Worm (Caenorhabditis elegans) whole organism, L4 larva: ENCODE data around the gene C13F10.1.
A peak's percentile ranks its signal among the peaks of the same experiment; 100 is the strongest.

ENCODE experiments used
- F44E2.7 ChIP-seq: fragments of 200-800 bp; sonication (Bioruptor generic); IDR thresholded peaks from 2 replicates; pipeline ENCODE4 v2.1.2; 2022; ENCODE audit warnings: missing genetic modification characterization, missing compliant biosample characterization
- T20F7.1 ChIP-seq: fragments of 200-800 bp; sonication (Bioruptor generic); optimal IDR thresholded peaks from 2 replicates; lab custom pipeline; 2018; ENCODE audit warnings: mild to moderate bottlenecking, missing genetic modification characterization, missing compliant biosample characterization
- T26A8.4 ChIP-seq: fragments of 200-800 bp; sonication (Bioruptor generic); IDR thresholded peaks from 2 replicates; pipeline ENCODE4 v1.3.6; 2022; ENCODE audit warnings: missing genetic modification characterization, missing compliant biosample characterization
- aha-1 ChIP-seq: fragments of 150-350 bp; peaks from one replicate; lab custom pipeline; 2014; ENCODE audit warnings: missing biosample characterization, missing genetic modification characterization
- aly-2 ChIP-seq: sonication (generic microtip); optimal IDR thresholded peaks from 2 replicates; lab custom pipeline; 2018; ENCODE audit warnings: missing biosample characterization, missing genetic modification characterization
- ama-1 ChIP-seq: fragments of 150-350 bp; optimal IDR thresholded peaks from 2 replicates; lab custom pipeline; 2014; ENCODE audit warnings: inconsistent platforms, mixed read lengths
- arid-1 ChIP-seq: fragments of 200-800 bp; sonication (Bioruptor generic); conservative IDR thresholded peaks from 2 replicates; pipeline ENCODE4 v1.3.6; 2022; ENCODE audit warnings: missing genetic modification reagents, missing genetic modification characterization, missing compliant biosample characterization
- ceh-28 ChIP-seq: fragments of 150-350 bp; optimal IDR thresholded peaks from 2 replicates; lab custom pipeline; 2014; ENCODE audit warnings: missing biosample characterization, missing genetic modification reagents, missing genetic modification characterization
- ceh-82 ChIP-seq: sonication (generic microtip); optimal IDR thresholded peaks from 2 replicates; lab custom pipeline; 2017; ENCODE audit warnings: missing biosample characterization, missing genetic modification characterization
- cey-2 ChIP-seq: sonication (generic microtip); optimal IDR thresholded peaks from 3 replicates; lab custom pipeline; 2017; ENCODE audit warnings: missing genetic modification characterization, mild to moderate bottlenecking, missing compliant biosample characterization, antibody characterized with exemption, borderline replicate concordance; ENCODE audit not compliant: insufficient read depth
- ctbp-1 ChIP-seq: fragments of 200-800 bp; sonication (Bioruptor generic); IDR thresholded peaks from 2 replicates; pipeline ENCODE4 v1.3.6; 2022; ENCODE audit warnings: missing genetic modification reagents, missing genetic modification characterization, missing compliant biosample characterization
- daf-16 ChIP-seq, 3 experiments: sonication (generic microtip); optimal IDR thresholded peaks; 2 replicates each; lab custom pipeline; 2016 to 2017; ENCODE audit warnings: missing genetic modification characterization in 3 of 3, missing genetic modification reagents in 3 of 3, mild to moderate bottlenecking in 2 of 3, missing compliant biosample characterization in 2 of 3, missing biosample characterization in 1 of 3, moderate library complexity in 1 of 3
- daf-8 ChIP-seq: fragments of 200-800 bp; sonication (Bioruptor generic); IDR thresholded peaks from 2 replicates; pipeline ENCODE4 v1.3.6; 2022; ENCODE audit warnings: missing genetic modification characterization, missing compliant biosample characterization
- dmd-9 ChIP-seq: fragments of 200-800 bp; sonication (Bioruptor generic); IDR thresholded peaks from 2 replicates; pipeline ENCODE4 v1.3.6; 2022; ENCODE audit warnings: missing genetic modification reagents, missing genetic modification characterization, missing compliant biosample characterization
- dpl-1 ChIP-seq: fragments of 150-350 bp; optimal IDR thresholded peaks from 2 replicates; lab custom pipeline; 2014; ENCODE audit warnings: missing biosample characterization, missing genetic modification reagents, missing genetic modification characterization
- duxl-1 ChIP-seq: sonication (generic microtip); optimal IDR thresholded peaks from 2 replicates; lab custom pipeline; 2016; ENCODE audit warnings: mild to moderate bottlenecking, missing genetic modification characterization, moderate library complexity, missing compliant biosample characterization; ENCODE audit not compliant: poor library complexity
- dve-1 ChIP-seq: sonication (generic microtip); optimal IDR thresholded peaks from 2 replicates; lab custom pipeline; 2017; ENCODE audit warnings: antibody characterized with exemption, mild to moderate bottlenecking, missing genetic modification characterization, missing compliant biosample characterization; ENCODE audit not compliant: insufficient read depth
- egl-43 ChIP-seq: fragments of 200-800 bp; sonication (Bioruptor generic); IDR thresholded peaks from 2 replicates; pipeline ENCODE4 v1.3.6; 2022; ENCODE audit warnings: missing genetic modification reagents, missing genetic modification characterization, missing compliant biosample characterization
- gei-8 ChIP-seq: fragments of 200-800 bp; sonication (Bioruptor generic); optimal IDR thresholded peaks from 2 replicates; lab custom pipeline; 2018; ENCODE audit warnings: mild to moderate bottlenecking, missing genetic modification characterization, missing compliant biosample characterization
- hif-1 ChIP-seq, 2 experiments: sonication (generic microtip); optimal IDR thresholded peaks; 2 replicates each; lab custom pipeline; 2016 to 2017; ENCODE audit warnings: missing compliant biosample characterization in 2 of 2, missing genetic modification characterization in 2 of 2, missing genetic modification reagents in 2 of 2, missing genotype in 2 of 2, mild to moderate bottlenecking in 1 of 2
- hlh-30 ChIP-seq: sonication (generic microtip); optimal IDR thresholded peaks from 2 replicates; lab custom pipeline; 2017; ENCODE audit warnings: antibody characterized with exemption, mild to moderate bottlenecking, missing genetic modification characterization, missing compliant biosample characterization; ENCODE audit not compliant: insufficient read depth
- lin-29 ChIP-seq: fragments of 200-800 bp; sonication (Bioruptor generic); IDR thresholded peaks from 2 replicates; pipeline ENCODE4 v1.3.6; 2022; ENCODE audit warnings: missing genetic modification reagents, missing genetic modification characterization, missing compliant biosample characterization
- lin-38 ChIP-seq: fragments of 200-800 bp; sonication (Bioruptor generic); IDR thresholded peaks from 2 replicates; pipeline ENCODE4 v1.3.6; 2022; ENCODE audit warnings: missing genetic modification reagents, missing genetic modification characterization, missing compliant biosample characterization
- lin-39 ChIP-seq: fragments of 150-350 bp; optimal IDR thresholded peaks from 2 replicates; lab custom pipeline; 2014; ENCODE audit warnings: missing biosample characterization, missing genetic modification reagents, missing genetic modification characterization
- lir-3 ChIP-seq: sonication (generic microtip); optimal IDR thresholded peaks from 2 replicates; lab custom pipeline; 2016; ENCODE audit warnings: mild to moderate bottlenecking, missing genetic modification characterization, missing compliant biosample characterization
- lsy-2 ChIP-seq, 2 experiments: fragments of 150-350 bp in 1 of 2; sonication (generic microtip) in 1 of 2; optimal IDR thresholded peaks; 2 replicates each; lab custom pipeline; 2014 to 2017; ENCODE audit warnings: missing biosample characterization in 2 of 2, missing genetic modification characterization in 2 of 2
- mdl-1 ChIP-seq, 2 experiments: fragments of 150-350 bp in 1 of 2; sonication (generic microtip) in 1 of 2; optimal IDR thresholded peaks; 2 replicates each; lab custom pipeline; 2014 to 2017; ENCODE audit warnings: missing biosample characterization in 2 of 2, missing genetic modification characterization in 2 of 2
- mep-1 ChIP-seq: fragments of 150-350 bp; sonication (generic microtip); optimal IDR thresholded peaks from 3 replicates; lab custom pipeline; 2014; ENCODE audit warnings: missing biosample characterization, missing genetic modification characterization
- mxl-2 ChIP-seq: fragments of 200-800 bp; sonication (Bioruptor generic); conservative IDR thresholded peaks from 2 replicates; pipeline ENCODE4 v1.3.6; 2022; ENCODE audit warnings: missing genetic modification reagents, missing genetic modification characterization, missing compliant biosample characterization
- mxl-3 ChIP-seq: fragments of 200-800 bp; sonication (Bioruptor generic); optimal IDR thresholded peaks from 2 replicates; lab custom pipeline; 2018; ENCODE audit warnings: mild to moderate bottlenecking, missing genetic modification characterization, missing compliant biosample characterization
- nhr-28 ChIP-seq: fragments of 150-350 bp; optimal IDR thresholded peaks from 2 replicates; lab custom pipeline; 2014; ENCODE audit warnings: missing biosample characterization, missing genetic modification characterization
- nhr-41 ChIP-seq: fragments of 200-800 bp; sonication (Bioruptor generic); IDR thresholded peaks from 2 replicates; pipeline ENCODE4 v1.3.6; 2022; ENCODE audit warnings: missing genetic modification reagents, missing genetic modification characterization, missing compliant biosample characterization
- nhr-42 ChIP-seq: fragments of 200-800 bp; sonication (Bioruptor generic); IDR thresholded peaks from 2 replicates; pipeline ENCODE4 v1.3.6; 2022; ENCODE audit warnings: missing genetic modification characterization, missing compliant biosample characterization
- php-3 ChIP-seq: fragments of 200-800 bp; sonication (Bioruptor generic); IDR thresholded peaks from 2 replicates; pipeline ENCODE4 v1.3.6; 2022; ENCODE audit warnings: missing genetic modification reagents, missing genetic modification characterization, missing compliant biosample characterization
- rbr-2 ChIP-seq: sonication (generic microtip); optimal IDR thresholded peaks from 2 replicates; lab custom pipeline; 2016; ENCODE audit warnings: missing genotype, missing genetic modification characterization, missing compliant biosample characterization
- sdz-12 ChIP-seq: fragments of 200-800 bp; sonication (Bioruptor generic); optimal IDR thresholded peaks from 2 replicates; lab custom pipeline; 2018; ENCODE audit warnings: mild to moderate bottlenecking, missing genetic modification characterization, missing compliant biosample characterization
- skn-1 ChIP-seq: fragments of 150-350 bp; optimal IDR thresholded peaks from 2 replicates; lab custom pipeline; 2014; ENCODE audit warnings: missing biosample characterization, missing genetic modification characterization
- snpc-4 ChIP-seq: fragments of 150-350 bp; optimal IDR thresholded peaks from 2 replicates; lab custom pipeline; 2014; ENCODE audit warnings: missing biosample characterization, missing genetic modification characterization
- unc-130 ChIP-seq: sonication (generic microtip); optimal IDR thresholded peaks from 2 replicates; lab custom pipeline; 2016; ENCODE audit warnings: missing genetic modification reagents, missing genetic modification characterization, missing compliant biosample characterization
- unc-62 ChIP-seq, 3 experiments: fragments of 150-350 bp in 1 of 3; sonication (generic microtip); optimal IDR thresholded peaks in 2 of 3; peaks in 1 of 3; 1 replicate in 1 of 3; 2 replicates in 2 of 3; lab custom pipeline; 2014 to 2017; ENCODE audit warnings: missing biosample characterization in 3 of 3, missing genetic modification characterization in 3 of 3, missing genetic modification reagents in 3 of 3, missing genotype in 1 of 3
- zip-2 ChIP-seq: fragments of 150-350 bp; optimal IDR thresholded peaks from 2 replicates; lab custom pipeline; 2014; ENCODE audit warnings: missing biosample characterization, missing genetic modification characterization

Gene C13F10.1

ce11 chrV:7223152-7223551 lies 726 bp upstream of the C13F10.1 start, which contains the start of gene C13F10.7:
Gene C13F10.7 (minus strand): TSS chrV:7223252.
- TF ChIP-seq ceh-28 (tag; lab: Kevin White, UChicago) (peak; percentile 25), gei-8 (GFP tag; lab: Kevin White, UChicago) (no peak), cey-2 (tag; lab: Kevin White, UChicago) (no peak), daf-16 (GFP tag; optimal IDR thresholded peaks at IDR 0.05; lab: Kevin White, UChicago) (no peak), daf-16 (tag; optimal IDR thresholded peaks at IDR 0.05; lab: Kevin White, UChicago) (no peak), F44E2.7 (no peak), ctbp-1 (no peak)
- TF ChIP-seq, all 104 proteins: peak for 1

DNA sequence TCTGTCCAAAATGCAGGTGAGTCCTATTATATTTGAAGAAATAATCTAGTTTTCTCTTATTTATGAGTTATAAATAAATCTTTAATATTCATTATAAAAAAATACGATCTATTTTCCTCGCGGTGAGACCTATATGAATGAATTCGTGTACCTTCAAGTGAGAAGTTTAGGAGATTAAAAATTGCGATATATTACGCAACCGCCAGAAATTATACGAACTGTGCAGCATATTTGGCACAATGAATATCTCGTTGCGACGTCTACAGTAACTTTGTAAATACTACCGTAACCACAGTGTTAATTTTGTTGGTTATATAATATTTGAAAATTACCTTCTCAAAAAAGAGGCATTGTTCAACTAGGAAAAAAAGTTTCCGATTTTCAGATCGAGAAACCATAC lies 475 bp downstream of the C13F10.1 start:
- no peak for TF ChIP-seq ceh-82 (tag; lab: Kevin White, UChicago)
- TF ChIP-seq unc-62 (GFP tag; optimal IDR thresholded peaks at IDR 0.05 in 1 of 2; lab: Kevin White, UChicago): peak in 1 of 2 experiments; percentile 60
- TF ChIP-seq unc-62 (tag; optimal IDR thresholded peaks at IDR 0.05; lab: Kevin White, UChicago): no peak

- TF ChIP-seq mdl-1 (tag; optimal IDR thresholded peaks at IDR 0.05; lab: Kevin White, UChicago): peak in 1 of 2 experiments; percentile 48
- no peak for TF ChIP-seq dmd-9
- TF ChIP-seq lir-3: no peak
- TF ChIP-seq mxl-3 (GFP tag; lab: Kevin White, UChicago): peak; percentile 25
- TF ChIP-seq T20F7.1 (GFP tag; lab: Kevin White, UChicago): no peak
- no peak for TF ChIP-seq daf-8 (GFP tag; lab: Robert Waterston, UW)
- peak; percentile 20 for TF ChIP-seq nhr-28 (tag; lab: Kevin White, UChicago)
- TF ChIP-seq sdz-12 (GFP tag; lab: Kevin White, UChicago): no peak
These were observed 1.1 kb downstream of the C13F10.1 start, which contains the start of gene fkb-3 for ce11 chrV:7224947-7225346. Gene fkb-3 (plus strand): TSS chrV:7225223.

ce11 chrV:7225894-7226293 lies 2.0 kb downstream of the C13F10.1 start:
- peak; percentile 86 for TF ChIP-seq aha-1 (tag; lab: Kevin White, UChicago)
- no peak for TF ChIP-seq hif-1 (tag; optimal IDR thresholded peaks at IDR 0.05; lab: Kevin White, UChicago)
- TF ChIP-seq arid-1 (GFP tag; lab: Robert Waterston, UW): no peak
- TF ChIP-seq nhr-41 (GFP tag; lab: Robert Waterston, UW): no peak
- no peak for TF ChIP-seq snpc-4 (tag; lab: Kevin White, UChicago)
- peak; percentile 56 for TF ChIP-seq ama-1 (lab: Kevin White, UChicago)
- no peak for TF ChIP-seq cey-2 (tag; lab: Kevin White, UChicago)
- no peak for TF ChIP-seq skn-1 (tag; lab: Kevin White, UChicago)

DNA sequence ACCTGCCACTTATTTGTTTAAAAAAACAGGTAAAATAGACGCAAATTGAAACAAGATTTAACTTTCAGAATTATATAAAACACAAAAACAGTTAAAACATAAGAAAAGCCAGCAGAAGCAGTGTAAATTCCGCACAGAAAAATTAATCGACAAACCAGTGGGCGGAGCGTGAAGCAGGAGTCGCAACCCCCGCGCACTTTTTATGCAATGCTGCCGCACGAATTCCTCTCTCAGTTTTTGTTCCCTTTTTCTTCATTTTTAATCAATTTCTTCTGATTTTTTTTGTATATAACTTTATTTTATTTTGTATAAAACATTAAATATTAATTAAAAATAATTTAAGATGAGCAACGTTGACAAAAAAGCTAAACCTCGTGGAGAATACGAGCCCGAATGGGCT lies 7.0 kb downstream of the C13F10.1 start, which contains the start of the genes gei-6 and krr-1:
TSS of gene gei-6 (minus strand) at position 2 of the 400 bp plus-strand sequence.
TSS of gene krr-1 (plus strand) at position 344 of the 400 bp plus-strand sequence.
- peak; percentile 71 for TF ChIP-seq lin-38 (GFP tag; lab: Robert Waterston, UW)
- no peak for TF ChIP-seq daf-8 (GFP tag; lab: Robert Waterston, UW)
- TF ChIP-seq mep-1 (tag; lab: Kevin White, UChicago): peak; percentile 62
- peak; percentile 11 for TF ChIP-seq hlh-30 (tag; lab: Kevin White, UChicago)
- TF ChIP-seq rbr-2 (tag; lab: Kevin White, UChicago): peak; percentile 25
- TF ChIP-seq nhr-28 (tag; lab: Kevin White, UChicago): no peak
- no peak for TF ChIP-seq mdl-1 (tag; optimal IDR thresholded peaks at IDR 0.05; lab: Kevin White, UChicago)
- peak in 1 of 2 experiments; percentile 57 for TF ChIP-seq lsy-2 (tag; optimal IDR thresholded peaks at IDR 0.05; lab: Kevin White, UChicago)
- TF ChIP-seq arid-1 (GFP tag; lab: Robert Waterston, UW): 0 out of 2 replicates have a peak, but pooled peaks have one; percentile 45
- 0 out of 2 replicates have a peak, but pooled peaks have one; percentile 33 for TF ChIP-seq egl-43 (GFP tag; lab: Robert Waterston, UW)
- TF ChIP-seq daf-16 (GFP tag; optimal IDR thresholded peaks at IDR 0.05; lab: Kevin White, UChicago): no peak
- peak; percentile 24 for TF ChIP-seq daf-16 (tag; optimal IDR thresholded peaks at IDR 0.05; lab: Kevin White, UChicago)
- TF ChIP-seq unc-130 (GFP tag; lab: Kevin White, UChicago): peak; percentile 6
- no peak for TF ChIP-seq T26A8.4 (GFP tag; lab: Robert Waterston, UW)
- no peak for TF ChIP-seq lin-39 (tag; lab: Kevin White, UChicago)
- no peak for TF ChIP-seq nhr-42 (GFP tag; lab: Robert Waterston, UW)
- no peak for TF ChIP-seq lin-29
- TF ChIP-seq zip-2 (tag; lab: Kevin White, UChicago): no peak
- TF ChIP-seq dpl-1 (GFP tag; lab: Kevin White, UChicago): peak; percentile 65
- TF ChIP-seq mxl-2: no peak
- TF ChIP-seq dve-1 (tag; lab: Kevin White, UChicago): peak; percentile 46
- TF ChIP-seq aly-2 (tag; lab: Kevin White, UChicago): no peak
- TF ChIP-seq php-3 (GFP tag; lab: Robert Waterston, UW): no peak
- peak; percentile 28 for TF ChIP-seq duxl-1 (tag; lab: Kevin White, UChicago)
